Worm (Caenorhabditis elegans) whole organism, L2 larva: ENCODE data around the gene C32D5.12.

Experiments used
- C34F6.9 ChIP-seq: fragments of 150-350 bp; optimal IDR thresholded peaks from 2 replicates; lab custom pipeline; 2014; ENCODE audit warnings: missing biosample characterization, missing genetic modification characterization
- F13H6.1 ChIP-seq: sonication (generic microtip); optimal IDR thresholded peaks from 2 replicates; lab custom pipeline; 2016; ENCODE audit warnings: missing genetic modification characterization, missing compliant biosample characterization
- R02D3.7 ChIP-seq: fragments of 150-350 bp; optimal IDR thresholded peaks from 2 replicates; lab custom pipeline; 2014; ENCODE audit warnings: missing biosample characterization, missing genetic modification characterization
- Y55F3AM.14 ChIP-seq: fragments of 200-800 bp; sonication (Bioruptor generic); optimal IDR thresholded peaks from 2 replicates; lab custom pipeline; 2018; ENCODE audit warnings: mild to moderate bottlenecking, missing genetic modification characterization, missing compliant biosample characterization
- ZK546.5 ChIP-seq: sonication (generic microtip); optimal IDR thresholded peaks from 2 replicates; lab custom pipeline; 2017; ENCODE audit warnings: missing biosample characterization, missing genetic modification characterization
- aly-2 ChIP-seq: fragments of 150-350 bp; optimal IDR thresholded peaks from 2 replicates; lab custom pipeline; 2014; ENCODE audit warnings: missing biosample characterization, missing genetic modification characterization
- ama-1 ChIP-seq: fragments of 150-350 bp; optimal IDR thresholded peaks from 2 replicates; lab custom pipeline; 2018; ENCODE audit warnings: inconsistent platforms
- blmp-1 ChIP-seq: sonication (generic microtip); optimal IDR thresholded peaks from 2 replicates; lab custom pipeline; 2017; ENCODE audit warnings: missing genetic modification characterization, mild to moderate bottlenecking, missing compliant biosample characterization, antibody characterized with exemption, moderate library complexity; ENCODE audit not compliant: insufficient read depth
- ceh-16 ChIP-seq: fragments of 150-350 bp; optimal IDR thresholded peaks from 2 replicates; lab custom pipeline; 2014; ENCODE audit warnings: missing biosample characterization, missing genetic modification characterization
- ceh-82 ChIP-seq: fragments of 150-350 bp; optimal IDR thresholded peaks from 2 replicates; lab custom pipeline; 2014; ENCODE audit warnings: missing biosample characterization, missing genetic modification characterization
- crh-2 ChIP-seq: sonication (generic microtip); optimal IDR thresholded peaks from 2 replicates; lab custom pipeline; 2017; ENCODE audit warnings: missing biosample characterization, missing genetic modification characterization
- egl-27 ChIP-seq: sonication (generic microtip); optimal IDR thresholded peaks from 3 replicates; lab custom pipeline; 2017; ENCODE audit warnings: missing biosample characterization, missing genetic modification reagents, missing genetic modification characterization
- elt-1 ChIP-seq: fragments of 150-350 bp; optimal IDR thresholded peaks from 2 replicates; lab custom pipeline; 2014; ENCODE audit warnings: missing biosample characterization, missing genetic modification characterization
- elt-3 ChIP-seq: sonication (generic microtip); optimal IDR thresholded peaks from 2 replicates; lab custom pipeline; 2017; ENCODE audit warnings: missing biosample characterization, missing genetic modification characterization
- fos-1 ChIP-seq: fragments of 150-350 bp; optimal IDR thresholded peaks from 2 replicates; lab custom pipeline; 2014; ENCODE audit warnings: missing biosample characterization, missing genetic modification characterization
- gmeb-1 ChIP-seq: fragments of 150-350 bp; optimal IDR thresholded peaks from 2 replicates; lab custom pipeline; 2014; ENCODE audit warnings: missing biosample characterization, missing genetic modification characterization
- lin-11 ChIP-seq: fragments of 150-350 bp; sonication (generic microtip); optimal IDR thresholded peaks from 2 replicates; lab custom pipeline; 2014; ENCODE audit warnings: missing biosample characterization, missing genetic modification characterization, inconsistent platforms, mixed read lengths
- lin-13 ChIP-seq: fragments of 150-350 bp; optimal IDR thresholded peaks from 2 replicates; lab custom pipeline; 2014; ENCODE audit warnings: missing biosample characterization, missing genetic modification reagents, missing genetic modification characterization
- lsy-2 ChIP-seq, 2 experiments: fragments of 150-350 bp in 1 of 2; sonication (generic microtip) in 1 of 2; optimal IDR thresholded peaks; 2 replicates each; lab custom pipeline; 2014 to 2017; ENCODE audit warnings: missing biosample characterization in 2 of 2, missing genetic modification characterization in 2 of 2
- mbf-1 ChIP-seq: sonication (generic microtip); optimal IDR thresholded peaks from 2 replicates; lab custom pipeline; 2017; ENCODE audit warnings: missing biosample characterization, missing genetic modification characterization
- mdl-1 ChIP-seq, 2 experiments: fragments of 150-350 bp in 1 of 2; sonication (generic microtip) in 1 of 2; optimal IDR thresholded peaks; 2 replicates each; lab custom pipeline; 2017; ENCODE audit warnings: missing biosample characterization in 2 of 2, missing genetic modification characterization in 2 of 2
- nhr-11 ChIP-seq: fragments of 150-350 bp; optimal IDR thresholded peaks from 2 replicates; lab custom pipeline; 2014; ENCODE audit warnings: missing biosample characterization, missing genetic modification characterization
- nhr-12 ChIP-seq: fragments of 150-350 bp; optimal IDR thresholded peaks from 2 replicates; lab custom pipeline; 2014; ENCODE audit warnings: missing biosample characterization, missing genetic modification characterization
- nhr-129 ChIP-seq: fragments of 150-350 bp; optimal IDR thresholded peaks from 2 replicates; lab custom pipeline; 2014; ENCODE audit warnings: missing biosample characterization, missing genetic modification characterization
- nhr-21 ChIP-seq: fragments of 150-350 bp; optimal IDR thresholded peaks from 2 replicates; lab custom pipeline; 2014; ENCODE audit warnings: missing biosample characterization, missing genetic modification characterization
- nhr-23 ChIP-seq: fragments of 150-350 bp; optimal IDR thresholded peaks from 2 replicates; lab custom pipeline; 2014; ENCODE audit warnings: missing biosample characterization, missing genetic modification reagents, missing genetic modification characterization
- nhr-25 ChIP-seq: fragments of 150-350 bp; sonication (generic microtip); optimal IDR thresholded peaks from 3 replicates; lab custom pipeline; 2014; ENCODE audit warnings: missing biosample characterization, missing genetic modification characterization
- nhr-6 ChIP-seq: fragments of 150-350 bp; optimal IDR thresholded peaks from 2 replicates; lab custom pipeline; 2014; ENCODE audit warnings: missing biosample characterization, missing genetic modification characterization
- nhr-77 ChIP-seq: fragments of 150-350 bp; optimal IDR thresholded peaks from 2 replicates; lab custom pipeline; 2014; ENCODE audit warnings: missing biosample characterization, missing genetic modification characterization
- sem-4 ChIP-seq: fragments of 150-350 bp; optimal IDR thresholded peaks from 2 replicates; lab custom pipeline; 2014; ENCODE audit warnings: missing biosample characterization, missing genetic modification reagents, missing genetic modification characterization
- skn-1 ChIP-seq: sonication (generic microtip); optimal IDR thresholded peaks from 2 replicates; lab custom pipeline; 2017; ENCODE audit warnings: missing biosample characterization, missing genetic modification characterization
- sma-3 ChIP-seq: sonication (generic microtip); optimal IDR thresholded peaks from 2 replicates; lab custom pipeline; 2016; ENCODE audit warnings: missing genetic modification reagents, missing genetic modification characterization, missing compliant biosample characterization
- sma-9 ChIP-seq, 2 experiments: fragments of 150-350 bp in 1 of 2; sonication (generic microtip) in 1 of 2; optimal IDR thresholded peaks; 2 replicates each; lab custom pipeline; 2014 to 2016; ENCODE audit warnings: missing genetic modification characterization in 2 of 2, mild to moderate bottlenecking in 1 of 2, missing biosample characterization in 1 of 2, missing compliant biosample characterization in 1 of 2, missing genetic modification reagents in 1 of 2, moderate library complexity in 1 of 2
- unc-39 ChIP-seq: fragments of 150-350 bp; optimal IDR thresholded peaks from 2 replicates; lab custom pipeline; 2014; ENCODE audit warnings: missing biosample characterization, missing genetic modification characterization
- zag-1 ChIP-seq: fragments of 150-350 bp; optimal IDR thresholded peaks from 2 replicates; lab custom pipeline; 2014; ENCODE audit warnings: missing biosample characterization, missing genetic modification characterization
- ztf-1 ChIP-seq: fragments of 200-800 bp; sonication (Bioruptor generic); conservative IDR thresholded peaks from 2 replicates; pipeline ENCODE4 v1.3.6; 2022; ENCODE audit warnings: missing genetic modification characterization, missing compliant biosample characterization
- ztf-11 ChIP-seq: sonication (generic microtip); optimal IDR thresholded peaks from 2 replicates; lab custom pipeline; 2017; ENCODE audit warnings: missing biosample characterization, missing genetic modification characterization
- ztf-4 ChIP-seq: fragments of 150-350 bp; optimal IDR thresholded peaks from 2 replicates; lab custom pipeline; 2014; ENCODE audit warnings: missing biosample characterization, missing genetic modification characterization

C32D5.12 gene

ce11 chrII:6328672-6329071 lies 30.1 kb downstream of the C32D5.12 start:
- TF ChIP-seq nhr-77 = no peak
- no peak for TF ChIP-seq mdl-1 (tag; optimal IDR thresholded peaks at IDR 0.05; lab: Kevin White, UChicago)
- TF ChIP-seq nhr-23 (tag; lab: Kevin White, UChicago) = no peak
- TF ChIP-seq sma-9 (GFP tag; optimal IDR thresholded peaks at IDR 0.05; lab: Kevin White, UChicago) = peak; percentile 17
- TF ChIP-seq sma-9 (tag; optimal IDR thresholded peaks at IDR 0.05; lab: Kevin White, UChicago) = no peak
- TF ChIP-seq sem-4 (tag; lab: Kevin White, UChicago) = no peak
- TF ChIP-seq sma-3 (GFP tag; lab: Kevin White, UChicago) = no peak
- TF ChIP-seq lin-11 = no peak
- TF ChIP-seq elt-3 (tag; lab: Kevin White, UChicago) = no peak
- TF ChIP-seq nhr-11 = no peak
- TF ChIP-seq nhr-129 (tag; lab: Kevin White, UChicago) = no peak
- peak; percentile 95 for TF ChIP-seq fos-1 (tag; lab: Kevin White, UChicago)
- no peak for TF ChIP-seq aly-2 (tag; lab: Kevin White, UChicago)
- no peak for TF ChIP-seq unc-39
- peak; percentile 43 for TF ChIP-seq gmeb-1 (tag; lab: Kevin White, UChicago)
- peak; percentile 33 for TF ChIP-seq skn-1 (tag; lab: Kevin White, UChicago)
- peak; percentile 43 for TF ChIP-seq crh-2
- TF ChIP-seq lin-13 (GFP tag; lab: Kevin White, UChicago) = no peak
- TF ChIP-seq blmp-1 (tag; lab: Kevin White, UChicago) = no peak
- TF ChIP-seq nhr-6 (tag; lab: Kevin White, UChicago) = no peak
- TF ChIP-seq Y55F3AM.14 = no peak
- no peak for TF ChIP-seq elt-1
- TF ChIP-seq ceh-16 (tag; lab: Kevin White, UChicago) = no peak
- no peak for TF ChIP-seq ztf-11 (tag; lab: Kevin White, UChicago)
- TF ChIP-seq mbf-1 (tag; lab: Kevin White, UChicago) = no peak
- no peak for TF ChIP-seq ztf-4 (tag; lab: Kevin White, UChicago)
- no peak for TF ChIP-seq nhr-12 (tag; lab: Kevin White, UChicago)
- no peak for TF ChIP-seq ceh-82 (tag; lab: Kevin White, UChicago)
- TF ChIP-seq R02D3.7 (tag; lab: Kevin White, UChicago) = no peak
- no peak for TF ChIP-seq nhr-21 (tag; lab: Kevin White, UChicago)
- TF ChIP-seq F13H6.1 (tag; lab: Kevin White, UChicago) = no peak

- peak; percentile 57 for TF ChIP-seq F13H6.1 (tag; lab: Kevin White, UChicago)
- peak; percentile 70 for TF ChIP-seq crh-2
- TF ChIP-seq nhr-23 (tag; lab: Kevin White, UChicago) = no peak
- peak; percentile 91 for TF ChIP-seq fos-1 (tag; lab: Kevin White, UChicago)
- no peak for TF ChIP-seq mdl-1 (tag; optimal IDR thresholded peaks at IDR 0.05; lab: Kevin White, UChicago)
- TF ChIP-seq sma-9 (GFP tag; optimal IDR thresholded peaks at IDR 0.05; lab: Kevin White, UChicago) = peak; percentile 67
- TF ChIP-seq sma-9 (tag; optimal IDR thresholded peaks at IDR 0.05; lab: Kevin White, UChicago) = no peak
- no peak for TF ChIP-seq nhr-11
- TF ChIP-seq lin-13 (GFP tag; lab: Kevin White, UChicago) = no peak
- peak; percentile 5 for TF ChIP-seq sma-3 (GFP tag; lab: Kevin White, UChicago)
- peak; percentile 24 for TF ChIP-seq gmeb-1 (tag; lab: Kevin White, UChicago)
These were observed 31.5 kb downstream of the C32D5.12 start for ce11 chrII:6327317-6327716.

- TF ChIP-seq Y55F3AM.14 (no peak), nhr-6 (tag; lab: Kevin White, UChicago) (no peak), fos-1 (tag; lab: Kevin White, UChicago) (peak; percentile 32), ztf-1 (no peak), ztf-11 (tag; lab: Kevin White, UChicago) (no peak), sma-3 (GFP tag; lab: Kevin White, UChicago) (peak; percentile 50)
These were observed 34.7 kb downstream of the C32D5.12 start, which contains the start of gene sma-6 for ce11 chrII:6324086-6324485. sma-6 (plus strand) TSS chrII:6324484.

ce11 chrII:6322979-6323378 lies 35.8 kb downstream of the C32D5.12 start, which contains the start of gene C32D5.4:
C32D5.4 (minus strand) TSS chrII:6323079.
- TF ChIP-seq egl-27 (tag; lab: Kevin White, UChicago) (no peak), nhr-23 (tag; lab: Kevin White, UChicago) (no peak), ama-1 (lab: Kevin White, UChicago) (no peak), unc-39 (no peak), nhr-12 (tag; lab: Kevin White, UChicago) (no peak), ZK546.5 (tag; lab: Kevin White, UChicago) (no peak), fos-1 (tag; lab: Kevin White, UChicago) (no peak), R02D3.7 (tag; lab: Kevin White, UChicago) (no peak), sma-9 (GFP tag; optimal IDR thresholded peaks at IDR 0.05; lab: Kevin White, UChicago) (no peak), sma-9 (tag; optimal IDR thresholded peaks at IDR 0.05; lab: Kevin White, UChicago) (no peak), ceh-16 (tag; lab: Kevin White, UChicago) (no peak), zag-1 (tag; lab: Kevin White, UChicago) (no peak), nhr-25 (tag; lab: Kevin White, UChicago) (no peak), ztf-4 (tag; lab: Kevin White, UChicago) (no peak), C34F6.9 (tag; lab: Kevin White, UChicago) (no peak), lin-11 (no peak), lsy-2 (tag; optimal IDR thresholded peaks at IDR 0.05; lab: Kevin White, UChicago) (no peak)
